Worm (Caenorhabditis elegans) whole organism, L4 larva: ENCODE data around the gene lin-13.

ENCODE experiments used
- D1046.2 ChIP-seq: fragments of 200-800 bp; sonication (Bioruptor generic); IDR thresholded peaks from 2 replicates; pipeline ENCODE4 v1.3.6; 2022; ENCODE audit warnings: missing genetic modification characterization, missing compliant biosample characterization
- F44E2.7 ChIP-seq: fragments of 200-800 bp; sonication (Bioruptor generic); IDR thresholded peaks from 2 replicates; pipeline ENCODE4 v2.1.2; 2022; ENCODE audit warnings: missing genetic modification characterization, missing compliant biosample characterization
- F49E8.2 ChIP-seq: sonication (generic microtip); optimal IDR thresholded peaks from 2 replicates; lab custom pipeline; 2016; ENCODE audit warnings: missing compliant biosample characterization, mild to moderate bottlenecking, missing genetic modification characterization, borderline replicate concordance
- T26A8.4 ChIP-seq: fragments of 200-800 bp; sonication (Bioruptor generic); IDR thresholded peaks from 2 replicates; pipeline ENCODE4 v1.3.6; 2022; ENCODE audit warnings: missing genetic modification characterization, missing compliant biosample characterization
- Y48G9A.11 ChIP-seq: fragments of 200-800 bp; sonication (Bioruptor generic); IDR thresholded peaks from 2 replicates; pipeline ENCODE4 v1.3.6; 2022; ENCODE audit warnings: missing genetic modification reagents, missing genetic modification characterization, missing compliant biosample characterization
- aha-1 ChIP-seq: fragments of 150-350 bp; peaks from one replicate; lab custom pipeline; 2014; ENCODE audit warnings: missing biosample characterization, missing genetic modification characterization
- ama-1 ChIP-seq: fragments of 150-350 bp; optimal IDR thresholded peaks from 2 replicates; lab custom pipeline; 2014; ENCODE audit warnings: inconsistent platforms, mixed read lengths
- arid-1 ChIP-seq: fragments of 200-800 bp; sonication (Bioruptor generic); conservative IDR thresholded peaks from 2 replicates; pipeline ENCODE4 v1.3.6; 2022; ENCODE audit warnings: missing genetic modification reagents, missing genetic modification characterization, missing compliant biosample characterization
- attf-4 ChIP-seq: sonication (generic microtip); optimal IDR thresholded peaks from 3 replicates; lab custom pipeline; 2017; ENCODE audit warnings: missing biosample characterization, missing genetic modification characterization
- ceh-44 ChIP-seq: fragments of 200-800 bp; sonication (Bioruptor generic); IDR thresholded peaks from 2 replicates; pipeline ENCODE4 v1.3.6; 2022; ENCODE audit warnings: missing genetic modification reagents, missing genetic modification characterization, missing compliant biosample characterization
- ceh-82 ChIP-seq: sonication (generic microtip); optimal IDR thresholded peaks from 2 replicates; lab custom pipeline; 2017; ENCODE audit warnings: missing biosample characterization, missing genetic modification characterization
- daf-12 ChIP-seq: fragments of 150-350 bp; optimal IDR thresholded peaks from 2 replicates; lab custom pipeline; 2014; ENCODE audit warnings: missing biosample characterization, missing genetic modification reagents, missing genetic modification characterization
- dmd-6 ChIP-seq: fragments of 200-800 bp; sonication (Bioruptor generic); IDR thresholded peaks from 2 replicates; pipeline ENCODE4 v1.3.6; 2022; ENCODE audit warnings: missing genetic modification reagents, missing genetic modification characterization, missing compliant biosample characterization
- dmd-9 ChIP-seq: fragments of 200-800 bp; sonication (Bioruptor generic); IDR thresholded peaks from 2 replicates; pipeline ENCODE4 v1.3.6; 2022; ENCODE audit warnings: missing genetic modification reagents, missing genetic modification characterization, missing compliant biosample characterization
- duxl-1 ChIP-seq: sonication (generic microtip); optimal IDR thresholded peaks from 2 replicates; lab custom pipeline; 2016; ENCODE audit warnings: mild to moderate bottlenecking, missing genetic modification characterization, moderate library complexity, missing compliant biosample characterization; ENCODE audit not compliant: poor library complexity
- dve-1 ChIP-seq: sonication (generic microtip); optimal IDR thresholded peaks from 2 replicates; lab custom pipeline; 2017; ENCODE audit warnings: antibody characterized with exemption, mild to moderate bottlenecking, missing genetic modification characterization, missing compliant biosample characterization; ENCODE audit not compliant: insufficient read depth
- egl-43 ChIP-seq: fragments of 200-800 bp; sonication (Bioruptor generic); IDR thresholded peaks from 2 replicates; pipeline ENCODE4 v1.3.6; 2022; ENCODE audit warnings: missing genetic modification reagents, missing genetic modification characterization, missing compliant biosample characterization
- hlh-11 ChIP-seq: fragments of 200-800 bp; sonication (Bioruptor generic); optimal IDR thresholded peaks from 2 replicates; lab custom pipeline; 2018; ENCODE audit warnings: mild to moderate bottlenecking, missing genetic modification characterization, missing compliant biosample characterization
- hlh-30 ChIP-seq: sonication (generic microtip); optimal IDR thresholded peaks from 2 replicates; lab custom pipeline; 2017; ENCODE audit warnings: antibody characterized with exemption, mild to moderate bottlenecking, missing genetic modification characterization, missing compliant biosample characterization; ENCODE audit not compliant: insufficient read depth
- hmg-1.1 ChIP-seq: fragments of 200-800 bp; sonication (Bioruptor generic); IDR thresholded peaks from 2 replicates; pipeline ENCODE4 v1.3.6; 2022; ENCODE audit warnings: missing genetic modification reagents, missing genetic modification characterization, missing compliant biosample characterization
- lin-1 ChIP-seq: fragments of 200-800 bp; sonication (Bioruptor generic); IDR thresholded peaks from 2 replicates; pipeline ENCODE4 v1.3.6; 2022; ENCODE audit warnings: missing genetic modification reagents, missing genetic modification characterization, missing compliant biosample characterization
- lin-13 ChIP-seq: fragments of 150-350 bp; optimal IDR thresholded peaks from 2 replicates; lab custom pipeline; 2014; ENCODE audit warnings: missing biosample characterization, missing genetic modification reagents, missing genetic modification characterization
- lin-38 ChIP-seq: fragments of 200-800 bp; sonication (Bioruptor generic); IDR thresholded peaks from 2 replicates; pipeline ENCODE4 v1.3.6; 2022; ENCODE audit warnings: missing genetic modification reagents, missing genetic modification characterization, missing compliant biosample characterization
- lir-3 ChIP-seq: sonication (generic microtip); optimal IDR thresholded peaks from 2 replicates; lab custom pipeline; 2016; ENCODE audit warnings: mild to moderate bottlenecking, missing genetic modification characterization, missing compliant biosample characterization
- madf-5 ChIP-seq, 2 experiments: fragments of 200-800 bp; sonication (Bioruptor generic); IDR thresholded peaks; 2 replicates each; pipeline ENCODE4 v1.3.6; 2022; ENCODE audit warnings: missing compliant biosample characterization in 2 of 2, missing genetic modification characterization in 2 of 2
- mdl-1 ChIP-seq, 2 experiments: fragments of 150-350 bp in 1 of 2; sonication (generic microtip) in 1 of 2; optimal IDR thresholded peaks; 2 replicates each; lab custom pipeline; 2014 to 2017; ENCODE audit warnings: missing biosample characterization in 2 of 2, missing genetic modification characterization in 2 of 2
- mes-2 ChIP-seq: sonication (generic microtip); optimal IDR thresholded peaks from 2 replicates; lab custom pipeline; 2016; ENCODE audit warnings: missing genotype, mild to moderate bottlenecking, missing genetic modification characterization, missing compliant biosample characterization; ENCODE audit not compliant: poor library complexity, severe bottlenecking
- mxl-2 ChIP-seq: fragments of 200-800 bp; sonication (Bioruptor generic); conservative IDR thresholded peaks from 2 replicates; pipeline ENCODE4 v1.3.6; 2022; ENCODE audit warnings: missing genetic modification reagents, missing genetic modification characterization, missing compliant biosample characterization
- mxl-3 ChIP-seq: fragments of 200-800 bp; sonication (Bioruptor generic); optimal IDR thresholded peaks from 2 replicates; lab custom pipeline; 2018; ENCODE audit warnings: mild to moderate bottlenecking, missing genetic modification characterization, missing compliant biosample characterization
- nhr-11 ChIP-seq: fragments of 150-350 bp; optimal IDR thresholded peaks from 2 replicates; lab custom pipeline; 2014; ENCODE audit warnings: missing biosample characterization, missing genetic modification characterization
- nhr-111 ChIP-seq: fragments of 200-800 bp; sonication (Bioruptor generic); optimal IDR thresholded peaks from 2 replicates; lab custom pipeline; 2018; ENCODE audit warnings: mild to moderate bottlenecking, missing genetic modification characterization, missing compliant biosample characterization
- nhr-237 ChIP-seq: sonication (generic microtip); optimal IDR thresholded peaks from 2 replicates; lab custom pipeline; 2017; ENCODE audit warnings: missing biosample characterization, missing genetic modification characterization
- nhr-41 ChIP-seq: fragments of 200-800 bp; sonication (Bioruptor generic); IDR thresholded peaks from 2 replicates; pipeline ENCODE4 v1.3.6; 2022; ENCODE audit warnings: missing genetic modification reagents, missing genetic modification characterization, missing compliant biosample characterization
- nhr-42 ChIP-seq: fragments of 200-800 bp; sonication (Bioruptor generic); IDR thresholded peaks from 2 replicates; pipeline ENCODE4 v1.3.6; 2022; ENCODE audit warnings: missing genetic modification characterization, missing compliant biosample characterization
- nhr-48 ChIP-seq: sonication (generic microtip); optimal IDR thresholded peaks from 2 replicates; lab custom pipeline; 2016; ENCODE audit warnings: mild to moderate bottlenecking, missing genetic modification characterization, missing compliant biosample characterization
- nhr-6 ChIP-seq: fragments of 150-350 bp; optimal IDR thresholded peaks from 2 replicates; lab custom pipeline; 2014; ENCODE audit warnings: missing biosample characterization, missing genetic modification characterization
- php-3 ChIP-seq: fragments of 200-800 bp; sonication (Bioruptor generic); IDR thresholded peaks from 2 replicates; pipeline ENCODE4 v1.3.6; 2022; ENCODE audit warnings: missing genetic modification reagents, missing genetic modification characterization, missing compliant biosample characterization
- rbr-2 ChIP-seq: sonication (generic microtip); optimal IDR thresholded peaks from 2 replicates; lab custom pipeline; 2016; ENCODE audit warnings: missing genotype, missing genetic modification characterization, missing compliant biosample characterization
- saeg-2 ChIP-seq: fragments of 200-800 bp; sonication (Bioruptor generic); IDR thresholded peaks from 2 replicates; pipeline ENCODE4 v1.3.6; 2022; ENCODE audit warnings: missing genetic modification reagents, missing genetic modification characterization, missing compliant biosample characterization
- sdz-12 ChIP-seq: fragments of 200-800 bp; sonication (Bioruptor generic); optimal IDR thresholded peaks from 2 replicates; lab custom pipeline; 2018; ENCODE audit warnings: mild to moderate bottlenecking, missing genetic modification characterization, missing compliant biosample characterization
- snpc-1.2 ChIP-seq: fragments of 200-800 bp; sonication (Bioruptor generic); IDR thresholded peaks from 2 replicates; pipeline ENCODE4 v1.3.6; 2022; ENCODE audit warnings: missing genetic modification reagents, missing genetic modification characterization, missing compliant biosample characterization
- unc-39 ChIP-seq: sonication (generic microtip); optimal IDR thresholded peaks from 2 replicates; lab custom pipeline; 2017; ENCODE audit warnings: missing biosample characterization, missing genetic modification characterization
- unc-62 ChIP-seq, 3 experiments: fragments of 150-350 bp in 1 of 3; sonication (generic microtip); optimal IDR thresholded peaks in 2 of 3; peaks in 1 of 3; 1 replicate in 1 of 3; 2 replicates in 2 of 3; lab custom pipeline; 2014 to 2017; ENCODE audit warnings: missing biosample characterization in 3 of 3, missing genetic modification characterization in 3 of 3, missing genetic modification reagents in 3 of 3, missing genotype in 1 of 3
- vab-7 ChIP-seq: fragments of 200-800 bp; sonication (Bioruptor generic); IDR thresholded peaks from 2 replicates; pipeline ENCODE4 v1.3.6; 2022; ENCODE audit warnings: missing genetic modification reagents, missing genetic modification characterization, missing compliant biosample characterization
- zip-11 ChIP-seq: fragments of 200-800 bp; sonication (Bioruptor generic); IDR thresholded peaks from 2 replicates; pipeline ENCODE4 v1.3.6; 2022; ENCODE audit warnings: missing genetic modification characterization, missing compliant biosample characterization
- zip-2 ChIP-seq: fragments of 150-350 bp; optimal IDR thresholded peaks from 2 replicates; lab custom pipeline; 2014; ENCODE audit warnings: missing biosample characterization, missing genetic modification characterization
- ztf-11 ChIP-seq: fragments of 150-350 bp; optimal IDR thresholded peaks from 2 replicates; lab custom pipeline; 2014; ENCODE audit warnings: missing biosample characterization, missing genetic modification characterization

lin-13 gene

ce11 chrIII:7720861-7721260 lies 11.6 kb upstream of the lin-13 start (continued):
- no peak; the same call in 1 of the 2 replicates for TF ChIP-seq T26A8.4 (GFP tag; lab: Robert Waterston, UW)
- TF ChIP-seq ceh-44 (GFP tag; lab: Robert Waterston, UW): no peak
- no peak for TF ChIP-seq dmd-9 (GFP tag; lab: Robert Waterston, UW)
- TF ChIP-seq lir-3: no peak
- no peak for TF ChIP-seq nhr-48 (tag; lab: Kevin White, UChicago)
- no peak for TF ChIP-seq ztf-11 (tag; lab: Kevin White, UChicago)
- TF ChIP-seq arid-1: no peak
- peak; percentile 8 for TF ChIP-seq rbr-2 (tag; lab: Kevin White, UChicago)
- TF ChIP-seq saeg-2: no peak
- no peak for TF ChIP-seq nhr-42 (GFP tag; lab: Robert Waterston, UW)
- TF ChIP-seq vab-7 (GFP tag; lab: Robert Waterston, UW): no peak
- peak; percentile 97 for TF ChIP-seq hlh-30 (tag; lab: Kevin White, UChicago)
- TF ChIP-seq unc-39: no peak
- TF ChIP-seq F49E8.2 (tag; lab: Kevin White, UChicago): no peak
- peak in 1 of 2 experiments; percentile 81 for TF ChIP-seq mdl-1 (tag; optimal IDR thresholded peaks at IDR 0.05; lab: Kevin White, UChicago)
- TF ChIP-seq hmg-1.1 (GFP tag; lab: Robert Waterston, UW): 0 out of 2 replicates have a peak, but pooled peaks have one; percentile 21
- TF ChIP-seq ceh-82 (tag; lab: Kevin White, UChicago): no peak
- no peak for TF ChIP-seq madf-5 (GFP tag; IDR thresholded peaks at IDR 0.05; lab: Robert Waterston, UW)

ce11 chrIII:7719364-7719936 lies 10.2 kb upstream of the lin-13 start, which contains the start of gene ncl-1:
TSS of gene ncl-1 (plus strand) at chrIII:7719729.
- TF ChIP-seq ceh-82 (tag; lab: Kevin White, UChicago) (no peak), D1046.2 (GFP tag; lab: Robert Waterston, UW) (no peak), F49E8.2 (tag; lab: Kevin White, UChicago) (no peak), mxl-2 (no peak), lin-13 (no peak), F44E2.7 (GFP tag; lab: Robert Waterston, UW) (no peak), aha-1 (peak; percentile 94), snpc-1.2 (GFP tag; lab: Robert Waterston, UW) (no peak), dmd-9 (GFP tag; lab: Robert Waterston, UW) (no peak), hmg-1.1 (GFP tag; lab: Robert Waterston, UW) (peak; percentile 58; the same call in 1 of the 2 replicates), Y48G9A.11 (GFP tag; lab: Robert Waterston, UW) (no peak), attf-4 (no peak), ama-1 (lab: Kevin White, UChicago) (no peak), mxl-3 (GFP tag; lab: Kevin White, UChicago) (no peak), nhr-6 (tag; lab: Kevin White, UChicago) (no peak), dve-1 (tag; lab: Kevin White, UChicago) (peak; percentile 43), mes-2 (tag; lab: Kevin White, UChicago) (no peak), dmd-6 (GFP tag; lab: Robert Waterston, UW) (peak; percentile 41; the same call in 1 of the 2 replicates), sdz-12 (GFP tag; lab: Kevin White, UChicago) (no peak), unc-62 (GFP tag; optimal IDR thresholded peaks at IDR 0.05 in 1 of 2; lab: Kevin White, UChicago) (peak in 1 of 2 experiments; percentile 11), unc-62 (tag; optimal IDR thresholded peaks at IDR 0.05; lab: Kevin White, UChicago) (no peak), nhr-111 (no peak), nhr-237 (tag; lab: Kevin White, UChicago) (no peak), php-3 (GFP tag; lab: Robert Waterston, UW) (no peak), hlh-11 (tag; lab: Kevin White, UChicago) (no peak), ceh-44 (GFP tag; lab: Robert Waterston, UW) (no peak), egl-43 (GFP tag; lab: Robert Waterston, UW) (no peak), vab-7 (GFP tag; lab: Robert Waterston, UW) (no peak), duxl-1 (tag; lab: Kevin White, UChicago) (no peak), nhr-41 (GFP tag; lab: Robert Waterston, UW) (no peak), nhr-11 (tag; lab: Kevin White, UChicago) (no peak), lin-1 (GFP tag; lab: Robert Waterston, UW) (no peak), nhr-42 (GFP tag; lab: Robert Waterston, UW) (no peak), zip-11 (GFP tag; lab: Robert Waterston, UW) (no peak), ztf-11 (tag; lab: Kevin White, UChicago) (no peak), lin-38 (GFP tag; lab: Robert Waterston, UW) (no peak), daf-12 (no peak), zip-2 (no peak), arid-1 (no peak)
